Fruit fly (Drosophila melanogaster) whole organism, embryonic: ENCODE measurements around the gene soti.

Experiments used
- Aef1 ChIP-seq: fragments of 200-800 bp; sonication (Bioruptor generic); IDR thresholded peaks from 3 replicates; pipeline ENCODE4 v1.3.6; 2022; ENCODE audit warnings: missing biosample characterization, missing genetic modification characterization
- BEAF-32 ChIP-seq: fragments of 200-800 bp; sonication (Bioruptor generic); optimal IDR thresholded peaks from 3 replicates; lab custom pipeline; 2017; ENCODE audit warnings: missing biosample characterization, missing genetic modification characterization, mild to moderate bottlenecking, moderate library complexity, missing genetic modification reagents
- CG10431 ChIP-seq: fragments of 200-800 bp; sonication (Bioruptor generic); optimal IDR thresholded peaks from 3 replicates; lab custom pipeline; 2018; ENCODE audit warnings: missing biosample characterization, mild to moderate bottlenecking, missing genetic modification characterization
- CG12299 ChIP-seq: fragments of 200-800 bp; sonication (Bioruptor generic); optimal IDR thresholded peaks from 2 replicates; lab custom pipeline; 2018; ENCODE audit warnings: missing biosample characterization, mild to moderate bottlenecking, missing genetic modification characterization
- CG14667 ChIP-seq: fragments of 200-800 bp; sonication (Bioruptor generic); IDR thresholded peaks from 2 replicates; pipeline ENCODE4 v1.3.6; 2022; ENCODE audit warnings: missing biosample characterization, missing genetic modification characterization
- CG17359 ChIP-seq: fragments of 200-800 bp; sonication (Bioruptor generic); optimal IDR thresholded peaks from 3 replicates; lab custom pipeline; 2018; ENCODE audit warnings: missing biosample characterization, mild to moderate bottlenecking, missing genetic modification characterization, moderate library complexity
- CG17361 ChIP-seq: fragments of 200-800 bp; sonication (Bioruptor generic); IDR thresholded peaks from 3 replicates; pipeline ENCODE4 v1.3.6; 2022; ENCODE audit warnings: missing biosample characterization, missing genetic modification characterization
- CG17829 ChIP-seq: fragments of 200-800 bp; optimal IDR thresholded peaks from 2 replicates; lab custom pipeline; 2019; ENCODE audit warnings: missing biosample characterization, mild to moderate bottlenecking, missing genetic modification characterization, moderate library complexity
- CG31224 ChIP-seq: fragments of 200-800 bp; sonication (Bioruptor generic); IDR thresholded peaks from 2 replicates; pipeline ENCODE4 v1.3.6; 2022; ENCODE audit warnings: missing biosample characterization, missing genetic modification characterization
- CG32772 ChIP-seq: fragments of 200-800 bp; sonication (Bioruptor generic); IDR thresholded peaks from 2 replicates; pipeline ENCODE4 v1.3.6; 2022; ENCODE audit warnings: missing biosample characterization, missing genetic modification characterization
- CG3847 ChIP-seq: fragments of 200-800 bp; sonication (Bioruptor generic); IDR thresholded peaks from 2 replicates; pipeline ENCODE4 v1.3.6; 2022; ENCODE audit warnings: missing biosample characterization, missing genetic modification characterization
- CG6683 ChIP-seq: fragments of 200-800 bp; sonication (Bioruptor generic); optimal IDR thresholded peaks from 2 replicates; lab custom pipeline; 2017; ENCODE audit warnings: missing biosample characterization, mild to moderate bottlenecking, missing genetic modification characterization, missing genetic modification reagents
- CG8281 ChIP-seq: fragments of 200-800 bp; sonication (Bioruptor generic); optimal IDR thresholded peaks from 2 replicates; lab custom pipeline; 2018; ENCODE audit warnings: missing biosample characterization, mild to moderate bottlenecking, missing genetic modification characterization, moderate library complexity
- CG8290 ChIP-seq, 3 experiments: fragments of 200-800 bp; sonication (Bioruptor generic); optimal IDR thresholded peaks; 2 replicates each; lab custom pipeline; 2016 to 2019; ENCODE audit warnings: missing biosample characterization in 3 of 3, missing genetic modification characterization in 3 of 3, mild to moderate bottlenecking in 2 of 3, moderate library complexity in 1 of 3
- CG8478 ChIP-seq: fragments of >200 bp; optimal IDR thresholded peaks from 2 replicates; lab custom pipeline; 2018
- CG8765 ChIP-seq: fragments of 200-800 bp; sonication (Bioruptor generic); IDR thresholded peaks from 2 replicates; pipeline ENCODE4 v1.3.6; 2022; ENCODE audit warnings: missing biosample characterization, missing genetic modification characterization
- CG8924 ChIP-seq: fragments of 200-800 bp; optimal IDR thresholded peaks from 3 replicates; lab custom pipeline; 2019; ENCODE audit warnings: missing biosample characterization, mild to moderate bottlenecking, missing genetic modification characterization, moderate library complexity
- CG8944 ChIP-seq: fragments of 200-800 bp; sonication (Bioruptor generic); optimal IDR thresholded peaks from 3 replicates; lab custom pipeline; 2016; ENCODE audit warnings: missing biosample characterization, missing genetic modification characterization
- CG9727 ChIP-seq: fragments of 200-800 bp; sonication (Bioruptor generic); optimal IDR thresholded peaks from 3 replicates; lab custom pipeline; 2017; ENCODE audit warnings: missing biosample characterization, mild to moderate bottlenecking, missing genetic modification characterization
- CHES-1-like ChIP-seq: fragments of 200-800 bp; sonication (Bioruptor generic); optimal IDR thresholded peaks from 2 replicates; lab custom pipeline; 2016; ENCODE audit warnings: missing biosample characterization, missing genetic modification characterization
- CrebB ChIP-seq: fragments of 200-800 bp; sonication (Bioruptor generic); optimal IDR thresholded peaks from 3 replicates; lab custom pipeline; 2018; ENCODE audit warnings: missing biosample characterization, mild to moderate bottlenecking, missing genetic modification characterization
- D ChIP-seq, 2 experiments: fragments of 200-800 bp in 1 of 2; fragments of >200 bp in 1 of 2; sonication (Bioruptor generic) in 1 of 2; optimal IDR thresholded peaks; 2 replicates in 1 of 2; 3 replicates in 1 of 2; lab custom pipeline; 2017; ENCODE audit warnings: mild to moderate bottlenecking in 1 of 2, missing biosample characterization in 1 of 2, missing genetic modification characterization in 1 of 2, missing genetic modification reagents in 1 of 2
- Dp ChIP-seq: fragments of 200-800 bp; sonication (Bioruptor generic); optimal IDR thresholded peaks from 2 replicates; lab custom pipeline; 2018; ENCODE audit warnings: missing biosample characterization, mild to moderate bottlenecking, missing genetic modification characterization, moderate library complexity
- Mad ChIP-seq: fragments of 200-800 bp; sonication (Bioruptor generic); optimal IDR thresholded peaks from 2 replicates; lab custom pipeline; 2016; ENCODE audit warnings: missing biosample characterization, missing genetic modification characterization
- Mrtf ChIP-seq: fragments of 200-800 bp; sonication (Bioruptor generic); IDR thresholded peaks from 3 replicates; pipeline ENCODE4 v1.3.6; 2022; ENCODE audit warnings: missing biosample characterization, missing genetic modification characterization
- NfI ChIP-seq: fragments of 200-800 bp; sonication (Bioruptor generic); optimal IDR thresholded peaks from 3 replicates; lab custom pipeline; 2018; ENCODE audit warnings: missing biosample characterization, mild to moderate bottlenecking, missing genetic modification characterization, moderate library complexity
- PHDP ChIP-seq: fragments of 200-800 bp; sonication (Bioruptor generic); optimal IDR thresholded peaks from 3 replicates; lab custom pipeline; 2018; ENCODE audit warnings: missing biosample characterization, mild to moderate bottlenecking, missing genetic modification characterization, moderate library complexity
- Rfx ChIP-seq: fragments of 200-800 bp; sonication (Bioruptor generic); IDR thresholded peaks from 2 replicates; pipeline ENCODE4 v1.3.6; 2022; ENCODE audit warnings: missing biosample characterization, missing genetic modification characterization
- Scr ChIP-seq: fragments of 200-800 bp; sonication (Bioruptor generic); IDR thresholded peaks from 2 replicates; pipeline ENCODE4 v1.3.6; 2022; ENCODE audit warnings: missing biosample characterization, missing genetic modification characterization; ENCODE audit not compliant: partially characterized antibody
- Six4 ChIP-seq: fragments of 200-800 bp; sonication (Bioruptor generic); optimal IDR thresholded peaks from 2 replicates; lab custom pipeline; 2016; ENCODE audit warnings: missing biosample characterization, missing genetic modification characterization
- Sry-β ChIP-seq: fragments of 200-800 bp; sonication (Bioruptor generic); optimal IDR thresholded peaks from 2 replicates; lab custom pipeline; 2018; ENCODE audit warnings: missing biosample characterization, mild to moderate bottlenecking, missing genetic modification characterization, moderate library complexity
- cato ChIP-seq: fragments of 200-800 bp; sonication (Bioruptor generic); optimal IDR thresholded peaks from 2 replicates; lab custom pipeline; 2016; ENCODE audit warnings: missing biosample characterization, missing genetic modification characterization, borderline replicate concordance
- danr ChIP-seq: fragments of 200-800 bp; sonication (Bioruptor generic); IDR thresholded peaks from 2 replicates; pipeline ENCODE4 v1.3.6; 2022; ENCODE audit warnings: missing biosample characterization, missing genetic modification characterization
- dimm ChIP-seq: fragments of 200-800 bp; sonication (Bioruptor generic); IDR thresholded peaks from 2 replicates; pipeline ENCODE4 v1.3.6; 2022; ENCODE audit warnings: missing biosample characterization, missing genetic modification characterization
- dysf ChIP-seq: fragments of 200-800 bp; sonication (Bioruptor generic); IDR thresholded peaks from 3 replicates; pipeline ENCODE4 v1.3.6; 2022; ENCODE audit warnings: missing biosample characterization, missing genetic modification characterization
- emc ChIP-seq: fragments of 200-800 bp; sonication (Bioruptor generic); optimal IDR thresholded peaks from 2 replicates; lab custom pipeline; 2016; ENCODE audit warnings: missing biosample characterization, missing genetic modification characterization
- fd3F ChIP-seq: fragments of 200-800 bp; sonication (Bioruptor generic); optimal IDR thresholded peaks from 2 replicates; lab custom pipeline; 2018; ENCODE audit warnings: missing biosample characterization, mild to moderate bottlenecking, missing genetic modification characterization, moderate library complexity
- jigr1 ChIP-seq: fragments of 200-800 bp; sonication (Bioruptor generic); IDR thresholded peaks from 3 replicates; pipeline ENCODE4 v1.3.6; 2022; ENCODE audit warnings: missing biosample characterization, missing genetic modification characterization
- jing ChIP-seq: fragments of 200-800 bp; sonication (Bioruptor generic); optimal IDR thresholded peaks from 2 replicates; lab custom pipeline; 2018; ENCODE audit warnings: missing biosample characterization, mild to moderate bottlenecking, missing genetic modification characterization
- oc ChIP-seq: fragments of 200-800 bp; sonication (Bioruptor generic); optimal IDR thresholded peaks from 2 replicates; lab custom pipeline; 2018; ENCODE audit warnings: missing biosample characterization, mild to moderate bottlenecking, missing genetic modification characterization, moderate library complexity
- pho ChIP-seq: fragments of 200-800 bp; sonication (Bioruptor generic); optimal IDR thresholded peaks from 2 replicates; lab custom pipeline; 2016; ENCODE audit warnings: missing biosample characterization, missing genetic modification characterization
- pnt ChIP-seq: fragments of 200-800 bp; sonication (Bioruptor generic); optimal IDR thresholded peaks from 3 replicates; lab custom pipeline; 2016; ENCODE audit warnings: missing biosample characterization, missing genetic modification characterization
- prd ChIP-seq, 3 experiments: fragments of >200 bp in 2 of 3; fragments of 200-800 bp in 1 of 3; sonication (Bioruptor generic) in 1 of 3; optimal IDR thresholded peaks in 2 of 3; IDR thresholded peaks in 1 of 3; 2 replicates in 2 of 3; 3 replicates in 1 of 3; pipeline versions ENCODE4 v1.3.6 to Lab custom; 2017 to 2022; ENCODE audit warnings: missing biosample characterization in 1 of 3, missing genetic modification characterization in 1 of 3
- pzg ChIP-seq: fragments of 200-800 bp; sonication (Bioruptor generic); optimal IDR thresholded peaks from 3 replicates; lab custom pipeline; 2018; ENCODE audit warnings: missing biosample characterization, mild to moderate bottlenecking, missing genetic modification characterization, moderate library complexity
- slou ChIP-seq: fragments of 200-800 bp; sonication (Bioruptor generic); optimal IDR thresholded peaks from 3 replicates; lab custom pipeline; 2016; ENCODE audit warnings: missing biosample characterization, missing genetic modification characterization
- vnd ChIP-seq: fragments of 200-800 bp; sonication (Bioruptor generic); IDR thresholded peaks from 3 replicates; pipeline ENCODE4 v1.3.6; 2022; ENCODE audit warnings: missing biosample characterization, missing genetic modification characterization; ENCODE audit not compliant: partially characterized antibody
- wdn ChIP-seq: fragments of 200-800 bp; sonication (Bioruptor generic); IDR thresholded peaks from 2 replicates; pipeline ENCODE4 v1.3.6; 2022; ENCODE audit warnings: missing biosample characterization, missing genetic modification characterization
- zf30C ChIP-seq: fragments of 200-800 bp; sonication (Bioruptor generic); optimal IDR thresholded peaks from 3 replicates; lab custom pipeline; 2018; ENCODE audit warnings: missing biosample characterization, mild to moderate bottlenecking, missing genetic modification characterization

Gene soti

dm6 chr3R:14373192-14373827, 8.2 kb downstream of the soti start (continued):
- TF ChIP-seq pnt (peak; percentile 91), CG8944 (GFP tag; lab: Kevin White, UChicago) (peak; percentile 97), CG8281 (peak; percentile 63), CG8290 (GFP tag; optimal IDR thresholded peaks at IDR 0.05; lab: Kevin White, UChicago) (peak; percentile 91), CG8290 (tag; optimal IDR thresholded peaks at IDR 0.05; lab: Kevin White, UChicago) (peak; percentile 52 to 96), slou (GFP tag; lab: Kevin White, UChicago) (peak; percentile 88), Scr (GFP tag; lab: Robert Waterston, UW) (no peak), Aef1 (GFP tag; lab: Robert Waterston, UW) (peak; percentile 94), pzg (GFP tag; lab: Kevin White, UChicago) (no peak), CG8765 (GFP tag; lab: Robert Waterston, UW) (peak; percentile 44; the same call in 1 of the 2 replicates), CG9727 (GFP tag; lab: Kevin White, UChicago) (peak; percentile 92), Six4 (GFP tag; lab: Kevin White, UChicago) (peak; percentile 87), Mrtf (GFP tag; lab: Robert Waterston, UW) (peak; percentile 78; the same call in 2 of the 3 replicates), danr (GFP tag; lab: Robert Waterston, UW) (no peak), CG31224 (GFP tag; lab: Robert Waterston, UW) (peak; percentile 70), Rfx (peak; percentile 89), pho (GFP tag; lab: Kevin White, UChicago) (peak; percentile 95), zf30C (peak; percentile 78), BEAF-32 (GFP tag; lab: Kevin White, UChicago) (no peak), D (optimal IDR thresholded peaks at IDR 0.05; lab: Kevin White, UChicago) (no peak), D (GFP tag; optimal IDR thresholded peaks at IDR 0.05; lab: Kevin White, UChicago) (peak; percentile 87), CG17361 (GFP tag; lab: Robert Waterston, UW) (peak; percentile 91), dimm (GFP tag; lab: Robert Waterston, UW) (peak; percentile 92), emc (GFP tag; lab: Kevin White, UChicago) (peak; percentile 77), wdn (peak; percentile 88), CG17359 (tag; lab: Kevin White, UChicago) (peak; percentile 90), cato (peak; percentile 94), CG14667 (GFP tag; lab: Robert Waterston, UW) (peak; percentile 65), CG12299 (peak; percentile 77), CG10431 (GFP tag; lab: Kevin White, UChicago) (peak; percentile 74), CHES-1-like (peak; percentile 95), jing (GFP tag; lab: Kevin White, UChicago) (peak; percentile 96), Mad (peak; percentile 96), Dp (GFP tag; lab: Kevin White, UChicago) (no peak), dysf (GFP tag; lab: Robert Waterston, UW) (peak; percentile 96), CG17829 (tag; lab: Kevin White, UChicago) (peak; percentile 73), jigr1 (GFP tag; lab: Robert Waterston, UW) (peak; percentile 77; the same call in 2 of the 3 replicates), prd (optimal IDR thresholded peaks at IDR 0.05; lab: Kevin White, UChicago) (no peak), prd (GFP tag; IDR thresholded peaks at IDR 0.05; lab: Robert Waterston, UW) (peak; percentile 86), vnd (GFP tag; lab: Robert Waterston, UW) (peak; percentile 47; the same call in 1 of the 3 replicates), CG8478 (peak; percentile 80), CrebB (tag; lab: Kevin White, UChicago) (peak; percentile 88), NfI (peak; percentile 95), PHDP (peak; percentile 94), fd3F (GFP tag; lab: Kevin White, UChicago) (peak; percentile 89), oc (tag; lab: Kevin White, UChicago) (peak; percentile 94), Sry-β (peak; percentile 34), CG8924 (tag; lab: Kevin White, UChicago) (peak; percentile 90), CG6683 (GFP tag; lab: Kevin White, UChicago) (peak; percentile 61), CG32772 (GFP tag; lab: Robert Waterston, UW) (peak; percentile 90), CG3847 (GFP tag; lab: Robert Waterston, UW) (peak; percentile 95)
